Worm (Caenorhabditis elegans) whole organism, early embryonic: ENCODE data around the gene nlp-1.

ENCODE experiments used
- B0310.2 ChIP-seq: sonication (generic microtip); optimal IDR thresholded peaks from 2 replicates; lab custom pipeline; 2016; ENCODE audit warnings: mild to moderate bottlenecking, missing genetic modification characterization, missing compliant biosample characterization
- F13C5.2 ChIP-seq: sonication (generic microtip); optimal IDR thresholded peaks from 2 replicates; lab custom pipeline; 2017; ENCODE audit warnings: mild to moderate bottlenecking, missing genetic modification characterization, inconsistent platforms, missing compliant biosample characterization
- aly-1 ChIP-seq: sonication (generic microtip); optimal IDR thresholded peaks from 2 replicates; lab custom pipeline; 2016; ENCODE audit warnings: missing genetic modification characterization, missing compliant biosample characterization
- ama-1 ChIP-seq: fragments of 150-350 bp; optimal IDR thresholded peaks from 2 replicates; lab custom pipeline; 2014
- ceh-13 ChIP-seq: fragments of 200-800 bp; sonication (Bioruptor generic); optimal IDR thresholded peaks from 2 replicates; lab custom pipeline; 2018; ENCODE audit warnings: mild to moderate bottlenecking, missing genetic modification characterization, missing compliant biosample characterization
- ceh-36 ChIP-seq: sonication (generic microtip); optimal IDR thresholded peaks from 2 replicates; lab custom pipeline; 2016; ENCODE audit warnings: missing genetic modification characterization, inconsistent platforms, missing compliant biosample characterization
- ets-7 ChIP-seq: sonication (generic microtip); optimal IDR thresholded peaks from 2 replicates; lab custom pipeline; 2016; ENCODE audit warnings: missing genotype, missing genetic modification characterization, missing compliant biosample characterization
- flt-1 ChIP-seq: fragments of 200-800 bp; sonication (Bioruptor generic); IDR thresholded peaks from 2 replicates; pipeline ENCODE4 v1.3.6; 2022; ENCODE audit warnings: missing genetic modification characterization, missing compliant biosample characterization
- hmbx-1 ChIP-seq: sonication (generic microtip); optimal IDR thresholded peaks from 2 replicates; lab custom pipeline; 2016; ENCODE audit warnings: mild to moderate bottlenecking, missing genetic modification characterization, missing compliant biosample characterization
- hmg-4 ChIP-seq: fragments of 200-800 bp; sonication (Bioruptor generic); optimal IDR thresholded peaks from 2 replicates; lab custom pipeline; 2018; ENCODE audit warnings: mild to moderate bottlenecking, missing genetic modification characterization, missing compliant biosample characterization
- hnd-1 ChIP-seq: sonication (generic microtip); optimal IDR thresholded peaks from 2 replicates; lab custom pipeline; 2016; ENCODE audit warnings: missing genetic modification characterization, missing compliant biosample characterization
- pes-1 ChIP-seq: fragments of 200-800 bp; sonication (Bioruptor generic); IDR thresholded peaks from 2 replicates; pipeline ENCODE4 v1.3.6; 2022; ENCODE audit warnings: missing genetic modification reagents, missing genetic modification characterization, missing compliant biosample characterization
- scrt-1 ChIP-seq: fragments of 200-800 bp; sonication (Bioruptor generic); IDR thresholded peaks from 2 replicates; pipeline ENCODE4 v1.3.6; 2022; ENCODE audit warnings: missing genetic modification characterization, missing compliant biosample characterization
- sea-1 ChIP-seq: fragments of 200-800 bp; sonication (Bioruptor generic); conservative IDR thresholded peaks from 2 replicates; pipeline ENCODE4 v1.3.6; 2022; ENCODE audit warnings: missing genetic modification characterization, missing compliant biosample characterization
- tbx-11 ChIP-seq: fragments of 200-800 bp; sonication (Bioruptor generic); IDR thresholded peaks from 2 replicates; pipeline ENCODE4 v1.3.6; 2022; ENCODE audit warnings: missing genetic modification characterization, missing compliant biosample characterization
- tbx-37 ChIP-seq: fragments of 200-800 bp; sonication (Bioruptor generic); conservative IDR thresholded peaks from 2 replicates; pipeline ENCODE4 v1.3.6; 2022; ENCODE audit warnings: missing genetic modification reagents, missing genetic modification characterization, missing compliant biosample characterization
- tra-4 ChIP-seq: sonication (generic microtip); optimal IDR thresholded peaks from 2 replicates; lab custom pipeline; 2017; ENCODE audit warnings: missing genetic modification characterization, missing compliant biosample characterization

The nlp-1 gene

ce11 chrX:3759345-3759744 is 32.0 kb downstream of the nlp-1 start, which contains the start of gene T14G12.6:
Gene T14G12.6 (minus strand): TSS chrX:3759445.
- no peak for TF ChIP-seq hnd-1 (tag; lab: Kevin White, UChicago)
- TF ChIP-seq flt-1 (GFP tag; lab: Robert Waterston, UW): no peak
- no peak for TF ChIP-seq tbx-37 (GFP tag; lab: Robert Waterston, UW)
- no peak for TF ChIP-seq hmg-4
- no peak for TF ChIP-seq scrt-1 (GFP tag; lab: Robert Waterston, UW)
- TF ChIP-seq pes-1: no peak
- TF ChIP-seq F13C5.2 (tag; lab: Kevin White, UChicago): no peak
- no peak for TF ChIP-seq sea-1 (GFP tag; lab: Robert Waterston, UW)
- no peak for TF ChIP-seq aly-1 (tag; lab: Kevin White, UChicago)
- no peak for TF ChIP-seq hmbx-1 (tag; lab: Kevin White, UChicago)
- TF ChIP-seq tbx-11: no peak
- no peak for TF ChIP-seq ceh-36 (tag; lab: Kevin White, UChicago)
- no peak for TF ChIP-seq ceh-13
- no peak for TF ChIP-seq B0310.2 (tag; lab: Kevin White, UChicago)
- TF ChIP-seq tra-4: no peak
- TF ChIP-seq ama-1 (lab: Kevin White, UChicago): no peak
- TF ChIP-seq ets-7 (tag; lab: Kevin White, UChicago): no peak

- TF ChIP-seq flt-1 (GFP tag; lab: Robert Waterston, UW) (no peak), scrt-1 (GFP tag; lab: Robert Waterston, UW) (0 out of 2 replicates have a peak, but pooled peaks have one; percentile 58)
Observed at ce11 chrX:3759820-3760219, 32.4 kb downstream of the nlp-1 start.

- TF ChIP-seq pes-1: no peak
- TF ChIP-seq tbx-11: no peak
- TF ChIP-seq tbx-37 (GFP tag; lab: Robert Waterston, UW): no peak
- TF ChIP-seq hmbx-1 (tag; lab: Kevin White, UChicago): no peak
- no peak for TF ChIP-seq sea-1 (GFP tag; lab: Robert Waterston, UW)
- no peak for TF ChIP-seq flt-1 (GFP tag; lab: Robert Waterston, UW)
- no peak for TF ChIP-seq F13C5.2 (tag; lab: Kevin White, UChicago)
Observed at ce11 chrX:3762410-3762809, 35.0 kb downstream of the nlp-1 start, which contains the start of gene T14G12.11. Gene T14G12.11 (minus strand): TSS chrX:3762547.

ce11 chrX:3764295-3764694 is 36.9 kb downstream of the nlp-1 start, which contains the start of gene F47B7.3:
Gene F47B7.3 (minus strand): TSS chrX:3764395.
- TF ChIP-seq tbx-11 (no peak), tbx-37 (GFP tag; lab: Robert Waterston, UW) (no peak), hmbx-1 (tag; lab: Kevin White, UChicago) (no peak), ceh-36 (tag; lab: Kevin White, UChicago) (no peak), B0310.2 (tag; lab: Kevin White, UChicago) (no peak), aly-1 (tag; lab: Kevin White, UChicago) (no peak), ama-1 (lab: Kevin White, UChicago) (no peak), F13C5.2 (tag; lab: Kevin White, UChicago) (no peak), pes-1 (no peak), hnd-1 (tag; lab: Kevin White, UChicago) (no peak), ets-7 (tag; lab: Kevin White, UChicago) (no peak)

- TF ChIP-seq hmbx-1 (tag; lab: Kevin White, UChicago): no peak
- TF ChIP-seq sea-1 (GFP tag; lab: Robert Waterston, UW): no peak
- TF ChIP-seq B0310.2 (tag; lab: Kevin White, UChicago): no peak
- no peak for TF ChIP-seq hmg-4
- no peak for TF ChIP-seq flt-1 (GFP tag; lab: Robert Waterston, UW)
- TF ChIP-seq ceh-36 (tag; lab: Kevin White, UChicago): no peak
Observed at ce11 chrX:3766552-3766951, 39.2 kb downstream of the nlp-1 start, which contains the start of gene F47B7.4. Gene F47B7.4 (minus strand): TSS chrX:3766652.

ce11 chrX:3768717-3769116 is 41.3 kb downstream of the nlp-1 start, which contains the start of gene F47B7.5:
Gene F47B7.5 (minus strand): TSS chrX:3768817.
- TF ChIP-seq sea-1 (GFP tag; lab: Robert Waterston, UW) (no peak), hnd-1 (tag; lab: Kevin White, UChicago) (no peak), tbx-37 (GFP tag; lab: Robert Waterston, UW) (no peak), F13C5.2 (tag; lab: Kevin White, UChicago) (no peak), B0310.2 (tag; lab: Kevin White, UChicago) (no peak), ceh-13 (no peak), ama-1 (lab: Kevin White, UChicago) (no peak), flt-1 (GFP tag; lab: Robert Waterston, UW) (no peak), hmg-4 (no peak), ceh-36 (tag; lab: Kevin White, UChicago) (no peak), pes-1 (no peak)

- TF ChIP-seq scrt-1 (GFP tag; lab: Robert Waterston, UW): no peak
- TF ChIP-seq pes-1: peak; percentile 16; the same call in 1 of the 2 replicates
- peak; percentile 8 for TF ChIP-seq F13C5.2 (tag; lab: Kevin White, UChicago)
- TF ChIP-seq tbx-37 (GFP tag; lab: Robert Waterston, UW): no peak
- no peak for TF ChIP-seq B0310.2 (tag; lab: Kevin White, UChicago)
- no peak for TF ChIP-seq flt-1 (GFP tag; lab: Robert Waterston, UW)
- TF ChIP-seq aly-1 (tag; lab: Kevin White, UChicago): no peak
Observed at ce11 chrX:3772405-3772804, 45.0 kb downstream of the nlp-1 start, which contains the start of gene F47B7.2. Gene F47B7.2 (plus strand): TSS chrX:3772762.

- no peak for TF ChIP-seq ceh-13
- no peak for TF ChIP-seq sea-1 (GFP tag; lab: Robert Waterston, UW)
- no peak for TF ChIP-seq ets-7 (tag; lab: Kevin White, UChicago)
Observed at ce11 chrX:3773233-3773632, 45.9 kb downstream of the nlp-1 start.
